Fruit fly (Drosophila melanogaster) whole organism, wandering third instar larva: ENCODE results near the gene Iml1.

Source experiments
- Abd-B ChIP-seq: fragments of >200 bp; optimal IDR thresholded peaks from 2 replicates; lab custom pipeline; 2017; ENCODE audit warnings: missing biosample characterization, missing genetic modification characterization
- CG32264 ChIP-seq: fragments of 200-800 bp; sonication (Bioruptor generic); optimal IDR thresholded peaks from 2 replicates; lab custom pipeline; 2016; ENCODE audit warnings: missing biosample characterization, missing genetic modification characterization
- CG9705 ChIP-seq: fragments of 200-800 bp; sonication (Bioruptor generic); optimal IDR thresholded peaks from 2 replicates; lab custom pipeline; 2018; ENCODE audit warnings: missing biosample characterization, mild to moderate bottlenecking, missing genetic modification characterization
- CrebA ChIP-seq: fragments of 200-800 bp; sonication (Bioruptor generic); optimal IDR thresholded peaks from 2 replicates; lab custom pipeline; 2016; ENCODE audit warnings: missing biosample characterization, mild to moderate bottlenecking, missing genetic modification characterization, borderline replicate concordance
- Dfd ChIP-seq: fragments of >200 bp; optimal IDR thresholded peaks from 2 replicates; lab custom pipeline; 2017; ENCODE audit warnings: missing biosample characterization, missing genetic modification characterization
- Dif ChIP-seq: fragments of 200-275, 200-300 bp; sonication (Bioruptor generic); optimal IDR thresholded peaks from 2 replicates; lab custom pipeline; 2018; ENCODE audit warnings: missing biosample characterization, missing genetic modification characterization; ENCODE audit not compliant: partially characterized antibody
- GATAd ChIP-seq: sonication (Bioruptor generic); optimal IDR thresholded peaks from 2 replicates; lab custom pipeline; 2016; ENCODE audit warnings: missing biosample characterization, missing genetic modification characterization
- HLH106 ChIP-seq: fragments of 200-800 bp; optimal IDR thresholded peaks from 3 replicates; lab custom pipeline; 2019; ENCODE audit warnings: missing biosample characterization, mild to moderate bottlenecking, missing genetic modification characterization, moderate library complexity
- Hnf4 ChIP-seq: fragments of 200-800 bp; sonication (Bioruptor generic); optimal IDR thresholded peaks from 2 replicates; lab custom pipeline; 2016; ENCODE audit warnings: missing biosample characterization, mild to moderate bottlenecking, missing genetic modification characterization
- Hr83 ChIP-seq: fragments of 200-300 bp; sonication (Bioruptor generic); optimal IDR thresholded peaks from 2 replicates; lab custom pipeline; 2016; ENCODE audit warnings: missing biosample characterization, mild to moderate bottlenecking, missing genetic modification characterization, moderate library complexity; ENCODE audit not compliant: poor library complexity, severe bottlenecking
- Mio ChIP-seq: sonication (Bioruptor generic); optimal IDR thresholded peaks from 2 replicates; lab custom pipeline; 2016; ENCODE audit warnings: missing biosample characterization, missing genetic modification characterization
- Myc ChIP-seq: fragments of >200 bp; optimal IDR thresholded peaks from 2 replicates; lab custom pipeline; 2017
- N ChIP-seq: fragments of >200 bp; optimal IDR thresholded peaks from 2 replicates; lab custom pipeline; 2018; ENCODE audit warnings: missing biosample characterization, missing external identifiers, missing genetic modification characterization
- OdsH ChIP-seq: fragments of 200-800 bp; sonication (Bioruptor generic); optimal IDR thresholded peaks from 2 replicates; lab custom pipeline; 2016; ENCODE audit warnings: missing biosample characterization, mild to moderate bottlenecking, missing genetic modification characterization
- Rel ChIP-seq, 2 experiments: fragments of 200-800 bp; sonication (Bioruptor generic) in 1 of 2; optimal IDR thresholded peaks; 2 replicates in 1 of 2; 3 replicates in 1 of 2; lab custom pipeline; 2016 to 2019; ENCODE audit warnings: mild to moderate bottlenecking in 2 of 2, missing biosample characterization in 2 of 2, missing genetic modification characterization in 2 of 2, moderate library complexity in 1 of 2
- Vsx2 ChIP-seq: fragments of 200-300, 225-300 bp; sonication (Bioruptor generic); optimal IDR thresholded peaks from 2 replicates; lab custom pipeline; 2018; ENCODE audit warnings: missing biosample characterization, missing genetic modification characterization; ENCODE audit not compliant: partially characterized antibody
- br ChIP-seq: fragments of 200-800 bp; sonication (Bioruptor generic); optimal IDR thresholded peaks from 2 replicates; lab custom pipeline; 2016; ENCODE audit warnings: missing biosample characterization, missing genetic modification characterization
- dl ChIP-seq, 2 experiments: fragments of 175-275, 200-275 bp in 1 of 2; fragments of 200-275 bp in 1 of 2; sonication (Bioruptor generic); optimal IDR thresholded peaks; lab custom pipeline; 2018; ENCODE audit warnings: mild to moderate bottlenecking in 2 of 2, missing biosample characterization in 2 of 2, missing genetic modification characterization in 2 of 2, moderate library complexity in 2 of 2; ENCODE audit not compliant: partially characterized antibody in 2 of 2, insufficient read depth in 1 of 2
- dsf ChIP-seq: sonication (Bioruptor generic); optimal IDR thresholded peaks from 2 replicates; lab custom pipeline; 2016; ENCODE audit warnings: missing biosample characterization, missing genetic modification characterization, borderline replicate concordance
- fru ChIP-seq: fragments of 200-800 bp; sonication (Bioruptor generic); optimal IDR thresholded peaks from 3 replicates; lab custom pipeline; 2016; ENCODE audit warnings: missing biosample characterization, mild to moderate bottlenecking, missing genetic modification characterization
- h ChIP-seq: fragments of 200-800 bp; sonication (Bioruptor generic); optimal IDR thresholded peaks from 3 replicates; lab custom pipeline; 2016; ENCODE audit warnings: missing biosample characterization, mild to moderate bottlenecking, missing genetic modification characterization
- jim ChIP-seq: fragments of 175-275, 200-325 bp; sonication (Bioruptor generic); optimal IDR thresholded peaks from 2 replicates; lab custom pipeline; 2016; ENCODE audit warnings: missing biosample characterization, mild to moderate bottlenecking, missing genetic modification characterization
- lola ChIP-seq: fragments of >200 bp; optimal IDR thresholded peaks from 2 replicates; lab custom pipeline; 2017; ENCODE audit warnings: missing biosample characterization, missing genetic modification characterization
- psq ChIP-seq: fragments of 200-800 bp; sonication (Bioruptor generic); optimal IDR thresholded peaks from 3 replicates; lab custom pipeline; 2017; ENCODE audit warnings: missing biosample characterization, mild to moderate bottlenecking, missing genetic modification characterization, moderate library complexity
- rgr ChIP-seq: fragments of 200-800 bp; sonication (Bioruptor generic); optimal IDR thresholded peaks from 3 replicates; lab custom pipeline; 2016; ENCODE audit warnings: missing biosample characterization, mild to moderate bottlenecking, missing genetic modification characterization
- sv ChIP-seq: fragments of 200-800 bp; sonication (Bioruptor generic); optimal IDR thresholded peaks from 3 replicates; lab custom pipeline; 2016; ENCODE audit warnings: missing biosample characterization, missing genetic modification characterization
- usp ChIP-seq: fragments of >200 bp; optimal IDR thresholded peaks from 2 replicates; lab custom pipeline; 2017; ENCODE audit warnings: missing biosample characterization, missing genetic modification characterization
- woc ChIP-seq: sonication (Bioruptor generic); optimal IDR thresholded peaks from 2 replicates; lab custom pipeline; 2016; ENCODE audit warnings: missing biosample characterization, mild to moderate bottlenecking, missing genetic modification characterization

The Iml1 gene

dm6 chr3L:1579169-1579853 is 45.5 kb upstream of the Iml1 start (continued):
- no peak for TF ChIP-seq Rel (GFP tag; optimal IDR thresholded peaks at IDR 0.05; lab: Kevin White, UChicago)
- TF ChIP-seq Rel (tag; optimal IDR thresholded peaks at IDR 0.05; lab: Kevin White, UChicago) = no peak
- no peak for TF ChIP-seq Mio (GFP tag; lab: Kevin White, UChicago)
- no peak for TF ChIP-seq sv
- no peak for TF ChIP-seq lola
- TF ChIP-seq dl (GFP tag; optimal IDR thresholded peaks at IDR 0.05; lab: Kevin White, UChicago; ENCODE audit: insufficient read depth in 1 of 2, partially characterized antibody in 2 of 2) = no peak
- no peak for TF ChIP-seq woc
- TF ChIP-seq Vsx2 = no peak
- TF ChIP-seq br (GFP tag; lab: Kevin White, UChicago) = peak; percentile 38
- peak; percentile 69 for TF ChIP-seq h (GFP tag; lab: Kevin White, UChicago)
- TF ChIP-seq dsf (GFP tag; lab: Kevin White, UChicago) = no peak
- no peak for TF ChIP-seq Myc (lab: Kevin White, UChicago)

dm6 chr3L:1578391-1578948 is 44.6 kb upstream of the Iml1 start:
- TF ChIP-seq usp (GFP tag; lab: Kevin White, UChicago) = no peak

DNA sequence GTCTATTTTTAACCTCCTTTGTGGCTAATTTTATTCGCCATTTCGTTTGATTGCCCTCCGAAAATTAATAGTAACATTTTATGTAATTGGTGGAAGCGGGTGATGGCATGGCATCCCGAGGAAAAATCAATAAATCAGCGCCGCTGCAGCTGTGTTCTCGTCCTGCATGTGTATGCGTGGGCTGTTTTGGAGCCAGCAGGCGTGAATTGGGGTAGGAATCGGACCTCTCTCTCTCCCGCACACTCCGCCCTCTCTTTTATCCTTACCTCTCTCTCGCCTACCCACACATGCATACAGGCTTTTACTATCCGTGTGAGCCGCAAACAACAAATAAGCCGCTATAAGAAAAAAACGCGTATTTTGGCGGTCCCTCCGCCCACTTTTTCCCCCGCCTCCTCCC is 43.5 kb upstream of the Iml1 start:
- TF ChIP-seq psq = peak; percentile 21
- TF ChIP-seq br (GFP tag; lab: Kevin White, UChicago) = no peak
- no peak for TF ChIP-seq lola

DNA sequence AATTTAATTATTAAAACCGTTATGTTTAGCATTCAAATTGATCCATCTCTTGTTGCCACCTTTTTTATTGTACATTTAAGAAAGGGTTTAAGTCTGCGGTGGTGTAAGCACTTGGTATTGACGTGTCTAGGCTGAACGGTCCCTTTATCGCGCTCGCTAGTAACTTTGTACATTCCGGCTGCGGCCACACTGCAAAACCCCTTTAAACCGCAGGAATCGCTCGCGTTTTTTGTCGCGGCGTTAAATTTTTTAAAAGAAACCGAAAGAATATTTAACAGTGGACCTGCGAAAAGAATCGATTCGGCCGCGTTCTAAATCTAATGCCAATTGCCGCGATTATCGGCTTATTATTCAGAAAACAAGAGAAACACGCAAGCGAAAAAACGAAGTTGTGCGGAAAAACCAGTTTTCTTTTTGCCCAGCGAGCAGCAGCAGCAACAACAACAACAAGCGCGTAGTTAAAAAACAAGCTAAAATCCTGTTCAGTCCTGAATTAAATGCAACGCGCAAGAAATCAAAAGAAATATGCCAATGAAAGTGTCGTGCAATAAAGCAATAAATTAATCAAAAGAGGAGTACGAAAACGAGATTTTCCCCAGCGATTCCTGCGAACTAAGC is 42.8 kb upstream of the Iml1 start, which contains the start of gene CG13917:
CG13917 (plus strand) TSS at position 211 of the 618 bp plus-strand sequence.
- TF ChIP-seq Rel (GFP tag; optimal IDR thresholded peaks at IDR 0.05; lab: Kevin White, UChicago) = no peak
- TF ChIP-seq Rel (tag; optimal IDR thresholded peaks at IDR 0.05; lab: Kevin White, UChicago) = peak; percentile 76
- TF ChIP-seq h (GFP tag; lab: Kevin White, UChicago) = peak; percentile 13
- no peak for TF ChIP-seq CG32264
- TF ChIP-seq Hr83 = no peak
- TF ChIP-seq psq = no peak
- TF ChIP-seq Myc (lab: Kevin White, UChicago) = peak; percentile 32
- TF ChIP-seq fru = no peak
- no peak for TF ChIP-seq Abd-B (GFP tag; lab: Kevin White, UChicago)

- no peak for TF ChIP-seq woc
Measured at dm6 chr3L:1575731-1576376, 42.0 kb upstream of the Iml1 start.

DNA sequence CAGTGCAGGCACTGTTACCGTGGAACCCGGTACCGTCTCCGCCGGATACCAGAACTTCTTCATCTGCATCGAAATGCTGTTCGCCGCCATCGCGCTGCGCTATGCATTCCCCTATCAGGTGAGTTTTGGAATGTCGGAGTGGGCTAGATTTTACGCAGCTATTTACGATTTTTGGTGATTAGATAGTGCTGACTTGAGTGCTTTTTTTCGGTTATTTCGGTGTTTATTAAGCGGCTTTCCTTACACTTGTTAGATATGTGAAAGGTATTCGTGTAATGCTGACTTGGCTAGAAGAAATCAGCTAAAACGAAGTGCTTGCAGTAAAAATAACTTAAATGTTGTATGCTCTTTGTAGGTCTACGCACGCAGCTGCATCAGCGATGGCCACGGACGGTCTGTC is 39.4 kb upstream of the Iml1 start:
- TF ChIP-seq br (GFP tag; lab: Kevin White, UChicago) (no peak), Vsx2 (no peak), dl (GFP tag; optimal IDR thresholded peaks at IDR 0.05; lab: Kevin White, UChicago; ENCODE audit: insufficient read depth in 1 of 2, partially characterized antibody in 2 of 2) (no peak), CrebA (GFP tag; lab: Kevin White, UChicago) (no peak), Mio (GFP tag; lab: Kevin White, UChicago) (no peak), OdsH (GFP tag; lab: Kevin White, UChicago) (no peak), Dif (GFP tag; lab: Kevin White, UChicago) (no peak)

dm6 chr3L:1571077-1571476 is 37.2 kb upstream of the Iml1 start:
- TF ChIP-seq Rel (GFP tag; optimal IDR thresholded peaks at IDR 0.05; lab: Kevin White, UChicago) (no peak), Rel (tag; optimal IDR thresholded peaks at IDR 0.05; lab: Kevin White, UChicago) (no peak), HLH106 (no peak), CG9705 (GFP tag; lab: Kevin White, UChicago) (no peak), CG32264 (no peak), Hr83 (no peak), Dfd (GFP tag; lab: Kevin White, UChicago) (no peak), Mio (GFP tag; lab: Kevin White, UChicago) (no peak), jim (no peak), GATAd (GFP tag; lab: Kevin White, UChicago) (no peak), Abd-B (GFP tag; lab: Kevin White, UChicago) (no peak), h (GFP tag; lab: Kevin White, UChicago) (no peak), Hnf4 (no peak), rgr (GFP tag; lab: Kevin White, UChicago) (no peak), sv (no peak), N (GFP tag; lab: Kevin White, UChicago) (no peak), dsf (GFP tag; lab: Kevin White, UChicago) (no peak), Dif (GFP tag; lab: Kevin White, UChicago) (no peak), Myc (lab: Kevin White, UChicago) (no peak), usp (GFP tag; lab: Kevin White, UChicago) (no peak)
- TF ChIP-seq, all 38 proteins: peak for 0
